Worm (Caenorhabditis elegans): ENCODE measurements around the gene srb-6.

- TF ChIP-seq hlh-15 (tag; optimal IDR thresholded peaks at IDR 0.05) (no peak), unc-86 (tag; optimal IDR thresholded peaks at IDR 0.05) (no peak), ama-1 (optimal IDR thresholded peaks at IDR 0.05) (no peak), ztf-16 (tag; optimal IDR thresholded peaks at IDR 0.05) (no peak), ceh-30 (tag; optimal IDR thresholded peaks at IDR 0.05) (no peak), che-1 (tag; optimal IDR thresholded peaks at IDR 0.05) (no peak), pha-4 (tag; optimal IDR thresholded peaks at IDR 0.05) (no peak), lim-6 (tag; optimal IDR thresholded peaks at IDR 0.05) (no peak), elt-4 (tag; optimal IDR thresholded peaks at IDR 0.05) (no peak), sox-2 (GFP tag; IDR thresholded peaks at IDR 0.05) (no peak)
Observed at ce11 chrII:10194605-10195004, at the start of gene srb-6.
